Worm (Caenorhabditis elegans): ENCODE measurements around the gene fbf-1.

DNA sequence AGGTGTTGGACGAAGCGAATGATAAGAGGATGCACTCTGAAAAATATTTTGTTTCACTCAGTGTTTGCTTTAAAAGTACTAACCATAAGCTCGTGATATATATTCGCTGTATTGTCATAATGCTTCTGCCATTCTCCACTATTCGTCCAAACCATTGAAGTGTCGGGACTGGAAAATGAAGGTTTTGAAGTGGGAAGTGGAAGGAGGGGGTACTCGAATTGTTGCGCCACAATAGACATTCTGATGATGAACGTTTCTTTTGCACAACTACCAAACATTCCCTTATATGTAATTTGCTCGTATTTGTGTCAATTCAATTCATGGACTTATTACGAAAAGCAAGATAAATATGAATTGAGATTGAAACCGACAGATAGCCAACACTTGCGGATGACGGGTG is 34.6 kb upstream of the fbf-1 start:
- TF ChIP-seq lin-1 (GFP tag; IDR thresholded peaks at IDR 0.05): no peak
- no peak for TF ChIP-seq nhr-11 (tag; optimal IDR thresholded peaks at IDR 0.05)
- TF ChIP-seq F26F4.8 (GFP tag; conservative IDR thresholded peaks at IDR 0.05): no peak
- TF ChIP-seq egl-27 (tag; optimal IDR thresholded peaks at IDR 0.05): no peak
- TF ChIP-seq unc-39 (tag; optimal IDR thresholded peaks at IDR 0.05): no peak
- TF ChIP-seq dpl-1 (GFP tag; optimal IDR thresholded peaks at IDR 0.05): no peak
- no peak for TF ChIP-seq lin-39 (tag; optimal IDR thresholded peaks at IDR 0.05)
- TF ChIP-seq R02D3.7 (tag; optimal IDR thresholded peaks at IDR 0.05): no peak
- no peak for TF ChIP-seq snpc-1.2 (GFP tag; IDR thresholded peaks at IDR 0.05)
- no peak for TF ChIP-seq skn-1 (tag; optimal IDR thresholded peaks at IDR 0.05)
- no peak for TF ChIP-seq zfp-2 (tag; optimal IDR thresholded peaks at IDR 0.05)
- TF ChIP-seq ama-1 (optimal IDR thresholded peaks at IDR 0.05): no peak

All from whole organism, L4 larva.